Fruit fly (Drosophila melanogaster) S2 (cell line): ENCODE results near the gene CG5281.

Source experiments
- CG8478 ChIP-seq: fragments of >200 bp; optimal IDR thresholded peaks from 2 replicates; lab custom pipeline; 2018
- CTCF ChIP-seq, 2 experiments: fragments of >200 bp; optimal IDR thresholded peaks; 2 replicates each; lab custom pipeline; 2018

- TF ChIP-seq CG8478 (lab: Kevin White, UChicago): no peak
- no peak for TF ChIP-seq CTCF (optimal IDR thresholded peaks at IDR 0.05; lab: Kevin White, UChicago)
These were observed 5.8 kb upstream of the CG5281 start, which contains the start of gene Dtd for dm6 chr3R:11429814-11430213.
